Worm (Caenorhabditis elegans): Measurements from ENCODE around the gene lys-3.

The lys-3 gene

DNA sequence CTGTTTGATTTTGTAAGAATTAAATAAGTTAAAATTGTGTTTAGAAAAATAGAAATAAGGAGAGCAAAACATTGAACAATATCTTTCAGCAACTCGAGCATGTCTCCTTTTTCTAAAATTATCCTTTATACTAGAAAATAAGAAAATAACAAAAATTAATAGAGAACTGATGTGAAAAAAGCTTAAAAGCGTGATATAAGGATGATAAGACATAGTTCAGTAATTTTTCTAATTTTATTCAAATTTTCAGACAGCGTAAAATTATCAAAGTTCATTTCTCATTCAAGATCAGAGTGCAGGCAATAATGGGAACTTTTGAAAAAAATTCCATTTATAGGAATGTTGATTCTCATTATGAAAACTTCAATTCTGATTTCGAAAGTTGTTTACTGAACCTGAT is 50.0 kb downstream of the lys-3 start, which contains the start of gene str-182:
Gene str-182, minus strand, starts transcription at position 101 of the 400 bp plus-strand sequence.
- TF ChIP-seq sem-2 (GFP tag; optimal IDR thresholded peaks at IDR 0.05) (no peak), mls-2 (tag; optimal IDR thresholded peaks at IDR 0.05) (no peak), tbx-8 (GFP tag; optimal IDR thresholded peaks at IDR 0.05) (no peak), cnd-1 (tag; optimal IDR thresholded peaks at IDR 0.05) (no peak), zip-8 (tag; optimal IDR thresholded peaks at IDR 0.05) (no peak), unc-39 (tag; optimal IDR thresholded peaks at IDR 0.05) (no peak), lsy-2 (tag; optimal IDR thresholded peaks at IDR 0.05) (no peak), unc-120 (tag; optimal IDR thresholded peaks at IDR 0.05; ENCODE audit: poor library complexity, severe bottlenecking) (no peak), mab-5 (tag; optimal IDR thresholded peaks at IDR 0.05) (no peak), snpc-4 (tag; optimal IDR thresholded peaks at IDR 0.05) (no peak), ceh-43 (GFP tag; optimal IDR thresholded peaks at IDR 0.05) (no peak), unc-62 (GFP tag; optimal IDR thresholded peaks at IDR 0.05) (no peak)
